Worm (Caenorhabditis elegans): ENCODE measurements around the gene ida-1.

The ida-1 gene

ce11 chrIII:5734328-5734727 lies 21.0 kb upstream of the ida-1 start:
- TF ChIP-seq ZK546.5 (tag; optimal IDR thresholded peaks at IDR 0.05) (no peak), pha-4 (tag; optimal IDR thresholded peaks at IDR 0.05) (no peak), eor-1 (tag; optimal IDR thresholded peaks at IDR 0.05) (no peak), unc-62 (GFP tag; optimal IDR thresholded peaks at IDR 0.05) (no peak), tbx-2 (tag; optimal IDR thresholded peaks at IDR 0.05) (no peak), nhr-11 (tag; optimal IDR thresholded peaks at IDR 0.05) (no peak), ceh-82 (tag; optimal IDR thresholded peaks at IDR 0.05) (no peak), elt-2 (tag; optimal IDR thresholded peaks at IDR 0.05) (no peak), fkh-2 (tag; optimal IDR thresholded peaks at IDR 0.05) (no peak)

ce11 chrIII:5734905-5735304 lies 20.4 kb upstream of the ida-1 start, which contains the start of gene B0244.10:
TSS of gene B0244.10 (plus strand) at chrIII:5735158.
- peak; percentile 4 for TF ChIP-seq jun-1 (tag; optimal IDR thresholded peaks at IDR 0.05)
- TF ChIP-seq ama-1 (optimal IDR thresholded peaks at IDR 0.05), result no peak
- no peak for TF ChIP-seq lsy-12 (tag; optimal IDR thresholded peaks at IDR 0.05)
- no peak for TF ChIP-seq ceh-82 (tag; optimal IDR thresholded peaks at IDR 0.05)
- TF ChIP-seq ceh-28 (tag; optimal IDR thresholded peaks at IDR 0.05), result peak; percentile 1
- no peak for TF ChIP-seq ztf-4 (tag; optimal IDR thresholded peaks at IDR 0.05)
- peak; percentile 79 for TF ChIP-seq pqm-1 (tag; optimal IDR thresholded peaks at IDR 0.05)
- no peak for TF ChIP-seq nhr-28 (tag; optimal IDR thresholded peaks at IDR 0.05)
- TF ChIP-seq eor-1 (tag; optimal IDR thresholded peaks at IDR 0.05), result no peak
- TF ChIP-seq fos-1 (tag; optimal IDR thresholded peaks at IDR 0.05), result no peak
- TF ChIP-seq egl-5 (tag; optimal IDR thresholded peaks at IDR 0.05), result no peak
- TF ChIP-seq elt-2 (tag; optimal IDR thresholded peaks at IDR 0.05), result peak; percentile 85
- TF ChIP-seq mdl-1 (tag; optimal IDR thresholded peaks at IDR 0.05), result no peak
- TF ChIP-seq mml-1 (tag; optimal IDR thresholded peaks at IDR 0.05), result no peak
- TF ChIP-seq nhr-12 (tag; optimal IDR thresholded peaks at IDR 0.05), result no peak
- TF ChIP-seq ceh-16 (tag; optimal IDR thresholded peaks at IDR 0.05), result no peak
- TF ChIP-seq nfya-1 (tag; optimal IDR thresholded peaks at IDR 0.05; ENCODE audit: insufficient read depth), result no peak
- no peak for TF ChIP-seq tbx-2 (tag; optimal IDR thresholded peaks at IDR 0.05)

ce11 chrIII:5737708-5738107 lies 17.6 kb upstream of the ida-1 start, which contains the start of gene B0244.6:
TSS of gene B0244.6 (plus strand) at chrIII:5738008.
- no peak for TF ChIP-seq lin-39 (tag; optimal IDR thresholded peaks at IDR 0.05)
- peak; percentile 21 for TF ChIP-seq elt-2 (tag; optimal IDR thresholded peaks at IDR 0.05)

- TF ChIP-seq ceh-28 (tag; optimal IDR thresholded peaks at IDR 0.05), result no peak
- TF ChIP-seq ceh-82 (tag; optimal IDR thresholded peaks at IDR 0.05), result no peak
- no peak for TF ChIP-seq ceh-16 (tag; optimal IDR thresholded peaks at IDR 0.05)
- no peak for TF ChIP-seq nhr-28 (tag; optimal IDR thresholded peaks at IDR 0.05)
- no peak for TF ChIP-seq nhr-237 (tag; optimal IDR thresholded peaks at IDR 0.05)
- TF ChIP-seq aly-2 (tag; optimal IDR thresholded peaks at IDR 0.05), result no peak
- no peak for TF ChIP-seq eor-1 (tag; optimal IDR thresholded peaks at IDR 0.05)
- TF ChIP-seq lsy-12 (tag; optimal IDR thresholded peaks at IDR 0.05), result no peak
- no peak for TF ChIP-seq ztf-11 (tag; optimal IDR thresholded peaks at IDR 0.05)
- no peak for TF ChIP-seq hmg-11 (tag; optimal IDR thresholded peaks at IDR 0.05)
These were observed 14.7 kb upstream of the ida-1 start, which contains the start of gene B0244.16 for ce11 chrIII:5740666-5741065. TSS of gene B0244.16 (plus strand) at chrIII:5740966.

ce11 chrIII:5743084-5743483 lies 12.3 kb upstream of the ida-1 start, which contains the start of gene B0244.15:
TSS of gene B0244.15 (plus strand) at chrIII:5743384.
- no peak for TF ChIP-seq mdl-1 (tag; optimal IDR thresholded peaks at IDR 0.05)
- TF ChIP-seq lin-39 (tag; optimal IDR thresholded peaks at IDR 0.05), result no peak
- no peak for TF ChIP-seq unc-62 (GFP tag; optimal IDR thresholded peaks at IDR 0.05)
- no peak for TF ChIP-seq fos-1 (tag; optimal IDR thresholded peaks at IDR 0.05)
- TF ChIP-seq ceh-28 (tag; optimal IDR thresholded peaks at IDR 0.05), result no peak
- no peak for TF ChIP-seq ztf-4 (tag; optimal IDR thresholded peaks at IDR 0.05)
- no peak for TF ChIP-seq pha-4 (tag; optimal IDR thresholded peaks at IDR 0.05)
- no peak for TF ChIP-seq aly-2 (tag; optimal IDR thresholded peaks at IDR 0.05)
- TF ChIP-seq lsy-12 (tag; optimal IDR thresholded peaks at IDR 0.05), result no peak

ce11 chrIII:5744579-5744978 lies 10.8 kb upstream of the ida-1 start, which contains the start of gene B0244.5:
TSS of gene B0244.5 (plus strand) at chrIII:5744879.
- no peak for TF ChIP-seq R02D3.7 (tag; optimal IDR thresholded peaks at IDR 0.05)
- no peak for TF ChIP-seq nhr-28 (tag; optimal IDR thresholded peaks at IDR 0.05)
- peak; percentile 15 for TF ChIP-seq elt-2 (tag; optimal IDR thresholded peaks at IDR 0.05)
- TF ChIP-seq nhr-23 (tag; optimal IDR thresholded peaks at IDR 0.05), result no peak
- TF ChIP-seq nhr-77 (tag; optimal IDR thresholded peaks at IDR 0.05), result no peak
- no peak for TF ChIP-seq tbx-2 (tag; optimal IDR thresholded peaks at IDR 0.05)
- no peak for TF ChIP-seq mml-1 (tag; optimal IDR thresholded peaks at IDR 0.05)

Data from whole organism, L3 larva.